Worm (Caenorhabditis elegans): ENCODE measurements around the gene C15C8.6.

Gene C15C8.6

ce11 chrV:12763291-12763995, 12.1 kb upstream of the C15C8.6 start, which contains the start of the genes abcf-1 and scc-3 (continued):
- no peak for TF ChIP-seq nfyb-1 (GFP tag; IDR thresholded peaks at IDR 0.05)
- TF ChIP-seq ztf-18 (tag; optimal IDR thresholded peaks at IDR 0.05), result no peak
- TF ChIP-seq dox-1 (GFP tag; IDR thresholded peaks at IDR 0.05), result 0 out of 2 replicates have a peak, but pooled peaks have one; percentile 14
- TF ChIP-seq F55B11.4 (tag; optimal IDR thresholded peaks at IDR 0.05; ENCODE audit: borderline replicate concordance, insufficient read depth), result no peak
- peak; percentile 71 for TF ChIP-seq snpc-1.3 (tag; optimal IDR thresholded peaks at IDR 0.05; ENCODE audit: insufficient read depth)
- TF ChIP-seq ceh-91 (GFP tag; IDR thresholded peaks at IDR 0.05), result peak; percentile 61
- no peak for TF ChIP-seq hrde-1 (tag; optimal IDR thresholded peaks at IDR 0.05; ENCODE audit: borderline replicate concordance)
- TF ChIP-seq T26A5.8 (tag; optimal IDR thresholded peaks at IDR 0.05), result no peak
- no peak for TF ChIP-seq die-1 (tag; optimal IDR thresholded peaks at IDR 0.05)
- peak; percentile 39 for TF ChIP-seq snpc-1.1 (tag; optimal IDR thresholded peaks at IDR 0.05; ENCODE audit: insufficient read depth)
- TF ChIP-seq madf-6 (GFP tag; IDR thresholded peaks at IDR 0.05), result peak; percentile 81; the same call in 1 of the 2 replicates
- no peak for TF ChIP-seq T07F8.4 (tag; optimal IDR thresholded peaks at IDR 0.05)
- TF ChIP-seq hsf-1 (GFP tag; IDR thresholded peaks at IDR 0.05), result no peak
- no peak for TF ChIP-seq ZK185.1 (tag; optimal IDR thresholded peaks at IDR 0.05; ENCODE audit: poor library complexity, severe bottlenecking)
- TF ChIP-seq lsl-1 (GFP tag; optimal IDR thresholded peaks at IDR 0.05), result peak; percentile 77
- no peak for TF ChIP-seq ztf-26 (tag; optimal IDR thresholded peaks at IDR 0.05)
- TF ChIP-seq ztf-6 (GFP tag; IDR thresholded peaks at IDR 0.05), result no peak
- no peak for TF ChIP-seq egl-44 (GFP tag; IDR thresholded peaks at IDR 0.05)
- TF ChIP-seq fkh-3 (tag; optimal IDR thresholded peaks at IDR 0.05), result no peak
- no peak for TF ChIP-seq lir-1 (GFP tag; conservative IDR thresholded peaks at IDR 0.05)
- no peak for TF ChIP-seq lin-40 (tag; optimal IDR thresholded peaks at IDR 0.05)
- TF ChIP-seq F23B12.7 (tag; optimal IDR thresholded peaks at IDR 0.05; ENCODE audit: insufficient read depth), result peak; percentile 25
- TF ChIP-seq egrh-3 (GFP tag; IDR thresholded peaks at IDR 0.05), result no peak
- TF ChIP-seq F33H1.4 (GFP tag; IDR thresholded peaks at IDR 0.05), result peak; percentile 48
- TF ChIP-seq pha-4 (tag; optimal IDR thresholded peaks at IDR 0.05), result no peak
- TF ChIP-seq F52B5.7 (tag; optimal IDR thresholded peaks at IDR 0.05), result no peak
- no peak for TF ChIP-seq B0261.1 (tag; optimal IDR thresholded peaks at IDR 0.05)
- TF ChIP-seq ets-4 (GFP tag; optimal IDR thresholded peaks at IDR 0.05), result no peak
- TF ChIP-seq F57A8.1 (GFP tag; optimal IDR thresholded peaks at IDR 0.05), result no peak
- no peak for TF ChIP-seq K12H6.12 (tag; optimal IDR thresholded peaks at IDR 0.05)
- TF ChIP-seq madf-10 (tag; optimal IDR thresholded peaks at IDR 0.05), result no peak
- no peak for TF ChIP-seq nhr-27 (tag; optimal IDR thresholded peaks at IDR 0.05)
- TF ChIP-seq akir-1 (GFP tag; optimal IDR thresholded peaks at IDR 0.05), result no peak
- TF ChIP-seq dpff-1 (tag; optimal IDR thresholded peaks at IDR 0.05), result no peak
- TF ChIP-seq Y95B8A.8 (GFP tag; IDR thresholded peaks at IDR 0.05), result no peak

DNA sequence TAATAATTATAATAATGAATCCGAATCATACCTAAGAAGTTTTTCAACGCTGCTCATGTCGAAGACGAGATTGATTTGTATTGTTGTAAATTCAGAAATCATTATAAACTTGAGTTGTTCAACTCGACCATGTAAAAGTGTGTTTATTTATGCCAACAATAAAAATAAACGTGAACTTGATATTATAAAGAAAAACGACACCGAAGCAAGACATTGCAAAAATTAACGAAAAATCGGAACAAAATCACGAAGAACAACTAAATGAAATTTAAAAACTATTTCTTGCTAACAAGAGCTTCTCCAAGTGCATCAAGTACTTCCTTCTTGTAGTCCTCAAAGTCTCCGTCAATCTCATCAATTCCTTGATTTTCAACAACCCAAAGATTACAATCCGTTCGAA, 9.6 kb upstream of the C15C8.6 start, which contains the start of gene F18E2.15:
TSS of gene F18E2.15 (minus strand) at position 101 of the 400 bp plus-strand sequence.
- no peak for TF ChIP-seq him-1 (tag; optimal IDR thresholded peaks at IDR 0.05)
- no peak for TF ChIP-seq dpff-1 (tag; optimal IDR thresholded peaks at IDR 0.05)
- TF ChIP-seq ama-1 (optimal IDR thresholded peaks at IDR 0.05), result no peak
- no peak for TF ChIP-seq ama-1 (GFP tag; optimal IDR thresholded peaks at IDR 0.05)
- TF ChIP-seq F39B2.1 (GFP tag; IDR thresholded peaks at IDR 0.05), result no peak
- no peak for TF ChIP-seq egl-44 (GFP tag; IDR thresholded peaks at IDR 0.05)
- TF ChIP-seq attf-6 (GFP tag; IDR thresholded peaks at IDR 0.05), result no peak
- TF ChIP-seq hmg-20 (GFP tag; IDR thresholded peaks at IDR 0.05), result no peak
- TF ChIP-seq lin-26 (GFP tag; IDR thresholded peaks at IDR 0.05), result no peak
- TF ChIP-seq fkh-3 (tag; optimal IDR thresholded peaks at IDR 0.05), result no peak
- no peak for TF ChIP-seq dpl-1 (GFP tag; optimal IDR thresholded peaks at IDR 0.05)
- TF ChIP-seq ceh-58 (GFP tag; IDR thresholded peaks at IDR 0.05), result no peak
- TF ChIP-seq B0035.1 (tag; optimal IDR thresholded peaks at IDR 0.05), result no peak
- no peak for TF ChIP-seq nhr-27 (tag; optimal IDR thresholded peaks at IDR 0.05)
- TF ChIP-seq C06A6.2 (GFP tag; conservative IDR thresholded peaks at IDR 0.05), result no peak
- TF ChIP-seq ceh-40 (GFP tag; IDR thresholded peaks at IDR 0.05), result no peak
- TF ChIP-seq sea-2 (GFP tag; IDR thresholded peaks at IDR 0.05), result no peak
- no peak for TF ChIP-seq ztf-28 (GFP tag; IDR thresholded peaks at IDR 0.05)
- TF ChIP-seq Y95B8A.8 (GFP tag; IDR thresholded peaks at IDR 0.05), result no peak

Data from whole organism, young adult.